Fruit fly (Drosophila melanogaster) whole organism, embryonic: ENCODE results near the gene eIF2Balpha.
A peak's percentile ranks its signal among the peaks of the same experiment; 100 is the strongest.

Source experiments
- Adf1 ChIP-seq: fragments of 200-800 bp; sonication (Bioruptor generic); IDR thresholded peaks from 2 replicates; pipeline ENCODE4 v1.3.6; 2022; ENCODE audit warnings: missing biosample characterization, missing genetic modification characterization
- Atf-2 ChIP-seq: fragments of 200-800 bp; sonication (Bioruptor generic); optimal IDR thresholded peaks from 2 replicates; lab custom pipeline; 2016; ENCODE audit warnings: missing biosample characterization, missing genetic modification characterization
- B-H1 ChIP-seq: fragments of 200-800 bp; sonication (Bioruptor generic); IDR thresholded peaks from 3 replicates; pipeline ENCODE4 v1.3.6; 2022; ENCODE audit warnings: missing biosample characterization, missing genetic modification characterization
- Blimp-1 ChIP-seq: fragments of 200-800 bp; sonication (Bioruptor generic); optimal IDR thresholded peaks from 3 replicates; lab custom pipeline; 2018; ENCODE audit warnings: missing biosample characterization, missing genetic modification characterization, mild to moderate bottlenecking, moderate library complexity, missing genetic modification reagents
- Bteb2 ChIP-seq: fragments of 200-800 bp; sonication (Bioruptor generic); optimal IDR thresholded peaks from 2 replicates; lab custom pipeline; 2016; ENCODE audit warnings: missing biosample characterization, missing genetic modification characterization
- CG10209 ChIP-seq: fragments of 200-800 bp; sonication (Bioruptor generic); optimal IDR thresholded peaks from 3 replicates; lab custom pipeline; 2017; ENCODE audit warnings: missing biosample characterization, mild to moderate bottlenecking, missing genetic modification characterization, missing genetic modification reagents
- CG14710 ChIP-seq: fragments of 200-800 bp; sonication (Bioruptor generic); optimal IDR thresholded peaks from 3 replicates; lab custom pipeline; 2019; ENCODE audit warnings: missing biosample characterization, mild to moderate bottlenecking, missing genetic modification characterization, moderate library complexity
- CG16863 ChIP-seq: fragments of 200-800 bp; sonication (Bioruptor generic); optimal IDR thresholded peaks from 3 replicates; lab custom pipeline; 2016; ENCODE audit warnings: missing biosample characterization, missing genetic modification characterization
- CG17568 ChIP-seq: fragments of 200-800 bp; sonication (Bioruptor generic); optimal IDR thresholded peaks from 2 replicates; lab custom pipeline; 2018; ENCODE audit warnings: missing biosample characterization, mild to moderate bottlenecking, missing genetic modification characterization, moderate library complexity
- CG1792 ChIP-seq: fragments of 200-800 bp; sonication (Bioruptor generic); optimal IDR thresholded peaks from 2 replicates; lab custom pipeline; 2016; ENCODE audit warnings: missing biosample characterization, missing genetic modification characterization
- CG2678 ChIP-seq: fragments of 200-800 bp; sonication (Bioruptor generic); optimal IDR thresholded peaks from 3 replicates; lab custom pipeline; 2019; ENCODE audit warnings: missing biosample characterization, mild to moderate bottlenecking, missing genetic modification characterization, moderate library complexity
- CG2712 ChIP-seq: fragments of 200-800 bp; optimal IDR thresholded peaks from 3 replicates; lab custom pipeline; 2019; ENCODE audit warnings: missing biosample characterization, mild to moderate bottlenecking, missing genetic modification characterization, moderate library complexity
- CG2875 ChIP-seq: fragments of 200-800 bp; sonication (Bioruptor generic); optimal IDR thresholded peaks from 2 replicates; lab custom pipeline; 2017; ENCODE audit warnings: missing biosample characterization, mild to moderate bottlenecking, missing genetic modification characterization, missing genetic modification reagents
- CG30020 ChIP-seq: fragments of 200-800 bp; optimal IDR thresholded peaks from 2 replicates; lab custom pipeline; 2019; ENCODE audit warnings: missing biosample characterization, mild to moderate bottlenecking, missing genetic modification characterization, moderate library complexity
- CG31441 ChIP-seq: fragments of 200-800 bp; sonication (Bioruptor generic); IDR thresholded peaks from 2 replicates; pipeline ENCODE4 v1.3.6; 2022; ENCODE audit warnings: missing biosample characterization, missing genetic modification characterization
- CG3163 ChIP-seq: fragments of 200-800 bp; sonication (Bioruptor generic); optimal IDR thresholded peaks from 3 replicates; lab custom pipeline; 2016; ENCODE audit warnings: missing biosample characterization, missing genetic modification characterization
- CG32767 ChIP-seq: fragments of 200-800 bp; sonication (Bioruptor generic); IDR thresholded peaks from 2 replicates; pipeline ENCODE4 v1.3.6; 2022; ENCODE audit warnings: missing biosample characterization, missing genetic modification characterization
- CG34224 ChIP-seq: fragments of 200-800 bp; sonication (Bioruptor generic); IDR thresholded peaks from 3 replicates; pipeline ENCODE4 v1.3.6; 2022; ENCODE audit warnings: missing biosample characterization, missing genetic modification characterization; ENCODE audit not compliant: partially characterized antibody
- CG3995 ChIP-seq: fragments of 200-800 bp; sonication (Bioruptor generic); optimal IDR thresholded peaks from 3 replicates; lab custom pipeline; 2016; ENCODE audit warnings: missing biosample characterization, missing genetic modification characterization
- CG42726 ChIP-seq: fragments of 200-800 bp; sonication (Bioruptor generic); IDR thresholded peaks from 2 replicates; pipeline ENCODE4 v1.3.6; 2022; ENCODE audit warnings: missing biosample characterization, missing genetic modification characterization; ENCODE audit not compliant: partially characterized antibody
- CG9215 ChIP-seq: fragments of 200-800 bp; sonication (Bioruptor generic); IDR thresholded peaks from 2 replicates; pipeline ENCODE4 v1.3.6; 2022; ENCODE audit warnings: missing biosample characterization, missing genetic modification characterization
- CG9932 ChIP-seq: fragments of 200-800 bp; sonication (Bioruptor generic); IDR thresholded peaks from 2 replicates; pipeline ENCODE4 v1.3.6; 2022; ENCODE audit warnings: missing biosample characterization, missing genetic modification characterization
- Ets65A ChIP-seq: fragments of 200-800 bp; sonication (Bioruptor generic); peaks from one replicate; lab custom pipeline; 2016; ENCODE audit warnings: missing biosample characterization, missing genetic modification characterization
- H15 ChIP-seq: fragments of 200-800 bp; sonication (Bioruptor generic); IDR thresholded peaks from 3 replicates; pipeline ENCODE4 v1.3.6; 2022; ENCODE audit warnings: missing biosample characterization, missing genetic modification characterization
- H2.0 ChIP-seq: fragments of 200-800 bp; sonication (Bioruptor generic); IDR thresholded peaks from 2 replicates; pipeline ENCODE4 v1.3.6; 2022; ENCODE audit warnings: missing biosample characterization, missing genetic modification characterization
- Hr51 ChIP-seq, 2 experiments: fragments of 200-800 bp; sonication (Bioruptor generic); optimal IDR thresholded peaks; 2 replicates in 1 of 2; 3 replicates in 1 of 2; lab custom pipeline; 2016 to 2018; ENCODE audit warnings: missing biosample characterization in 2 of 2, missing genetic modification characterization in 2 of 2, mild to moderate bottlenecking in 1 of 2, moderate library complexity in 1 of 2
- MESR4 ChIP-seq: fragments of 200-800 bp; sonication (Bioruptor generic); optimal IDR thresholded peaks from 2 replicates; lab custom pipeline; 2018; ENCODE audit warnings: missing biosample characterization, mild to moderate bottlenecking, missing genetic modification characterization, moderate library complexity
- Opbp ChIP-seq: fragments of 200-800 bp; sonication (Bioruptor generic); IDR thresholded peaks from 3 replicates; pipeline ENCODE4 v1.3.6; 2022; ENCODE audit warnings: missing biosample characterization, missing genetic modification characterization; ENCODE audit not compliant: partially characterized antibody
- Ptx1 ChIP-seq: fragments of 200-800 bp; sonication (Bioruptor generic); IDR thresholded peaks from 2 replicates; pipeline ENCODE4 v1.3.6; 2022; ENCODE audit warnings: missing biosample characterization, missing genetic modification characterization
- Ssrp ChIP-seq: fragments of 200-800 bp; sonication (Bioruptor generic); optimal IDR thresholded peaks from 2 replicates; lab custom pipeline; 2018; ENCODE audit warnings: missing biosample characterization, mild to moderate bottlenecking, missing genetic modification characterization, moderate library complexity
- YL-1 ChIP-seq: fragments of 200-800 bp; sonication (Bioruptor generic); optimal IDR thresholded peaks from 3 replicates; lab custom pipeline; 2017; ENCODE audit warnings: missing biosample characterization, mild to moderate bottlenecking, missing genetic modification characterization
- ci ChIP-seq: fragments of 200-800 bp; sonication (Bioruptor generic); IDR thresholded peaks from 3 replicates; pipeline ENCODE4 v1.3.6; 2022; ENCODE audit warnings: missing biosample characterization, missing genetic modification characterization
- crc ChIP-seq: fragments of 200-800 bp; sonication (Bioruptor generic); optimal IDR thresholded peaks from 2 replicates; lab custom pipeline; 2016; ENCODE audit warnings: missing biosample characterization, missing genetic modification characterization
- croc ChIP-seq: fragments of 200-800 bp; sonication (Bioruptor generic); conservative IDR thresholded peaks from 3 replicates; pipeline ENCODE4 v1.3.6; 2022; ENCODE audit warnings: missing biosample characterization, missing genetic modification characterization
- fd102C ChIP-seq: fragments of 200-800 bp; sonication (Bioruptor generic); optimal IDR thresholded peaks from 2 replicates; lab custom pipeline; 2018; ENCODE audit warnings: missing biosample characterization, mild to moderate bottlenecking, missing genetic modification characterization, moderate library complexity
- fu2 ChIP-seq: fragments of 200-800 bp; sonication (Bioruptor generic); optimal IDR thresholded peaks from 2 replicates; lab custom pipeline; 2016; ENCODE audit warnings: missing biosample characterization, missing genetic modification characterization
- gce ChIP-seq: fragments of 200-800 bp; sonication (Bioruptor generic); IDR thresholded peaks from 3 replicates; pipeline ENCODE4 v1.3.6; 2022; ENCODE audit warnings: missing biosample characterization, missing genetic modification characterization
- gcm ChIP-seq: fragments of 200-800 bp; sonication (Bioruptor generic); optimal IDR thresholded peaks from 2 replicates; lab custom pipeline; 2019; ENCODE audit warnings: missing biosample characterization, mild to moderate bottlenecking, missing genetic modification characterization, moderate library complexity
- gsb ChIP-seq: fragments of 200-800 bp; sonication (Bioruptor generic); IDR thresholded peaks from 2 replicates; pipeline ENCODE4 v1.3.6; 2022; ENCODE audit warnings: missing biosample characterization, missing genetic modification characterization
- hth ChIP-seq: fragments of >200 bp; optimal IDR thresholded peaks from 2 replicates; lab custom pipeline; 2017; ENCODE audit warnings: inconsistent platforms
- ind ChIP-seq: fragments of 200-800 bp; sonication (Bioruptor generic); optimal IDR thresholded peaks from 3 replicates; lab custom pipeline; 2016; ENCODE audit warnings: missing biosample characterization, missing genetic modification characterization
- jumu ChIP-seq: fragments of 200-800 bp; sonication (Bioruptor generic); optimal IDR thresholded peaks from 3 replicates; lab custom pipeline; 2016; ENCODE audit warnings: missing biosample characterization, missing genetic modification characterization
- nom ChIP-seq: fragments of 200-800 bp; sonication (Bioruptor generic); optimal IDR thresholded peaks from 2 replicates; lab custom pipeline; 2017; ENCODE audit warnings: missing biosample characterization, missing genetic modification characterization, mild to moderate bottlenecking, moderate library complexity, missing genetic modification reagents
- otp ChIP-seq: fragments of 200-800 bp; sonication (Bioruptor generic); IDR thresholded peaks from 3 replicates; pipeline ENCODE4, ENCODE4 v1.3.6; 2022; ENCODE audit warnings: missing biosample characterization, missing genetic modification characterization
- phol ChIP-seq: fragments of 200-800 bp; sonication (Bioruptor generic); optimal IDR thresholded peaks from 3 replicates; lab custom pipeline; 2018; ENCODE audit warnings: missing biosample characterization, mild to moderate bottlenecking, missing genetic modification characterization, moderate library complexity
- prd ChIP-seq, 3 experiments: fragments of >200 bp in 2 of 3; fragments of 200-800 bp in 1 of 3; sonication (Bioruptor generic) in 1 of 3; optimal IDR thresholded peaks in 2 of 3; IDR thresholded peaks in 1 of 3; 2 replicates in 2 of 3; 3 replicates in 1 of 3; pipeline versions ENCODE4 v1.3.6 to Lab custom; 2017 to 2022; ENCODE audit warnings: missing biosample characterization in 1 of 3, missing genetic modification characterization in 1 of 3
- ranshi ChIP-seq: fragments of 200-800 bp; sonication (Bioruptor generic); IDR thresholded peaks from 2 replicates; pipeline ENCODE4 v1.3.6; 2022; ENCODE audit warnings: missing biosample characterization, missing genetic modification characterization
- scrt ChIP-seq: fragments of 200-800 bp; sonication (Bioruptor generic); optimal IDR thresholded peaks from 2 replicates; lab custom pipeline; 2018; ENCODE audit warnings: missing biosample characterization, mild to moderate bottlenecking, missing genetic modification characterization, moderate library complexity
- sens ChIP-seq: fragments of 200-800 bp; sonication (Bioruptor generic); peaks from one replicate; lab custom pipeline; 2016; ENCODE audit warnings: missing biosample characterization, missing genetic modification characterization
- tin ChIP-seq: fragments of 200-800 bp; sonication (Bioruptor generic); optimal IDR thresholded peaks from 3 replicates; lab custom pipeline; 2016; ENCODE audit warnings: missing biosample characterization, missing genetic modification characterization

eIF2Balpha gene

DNA sequence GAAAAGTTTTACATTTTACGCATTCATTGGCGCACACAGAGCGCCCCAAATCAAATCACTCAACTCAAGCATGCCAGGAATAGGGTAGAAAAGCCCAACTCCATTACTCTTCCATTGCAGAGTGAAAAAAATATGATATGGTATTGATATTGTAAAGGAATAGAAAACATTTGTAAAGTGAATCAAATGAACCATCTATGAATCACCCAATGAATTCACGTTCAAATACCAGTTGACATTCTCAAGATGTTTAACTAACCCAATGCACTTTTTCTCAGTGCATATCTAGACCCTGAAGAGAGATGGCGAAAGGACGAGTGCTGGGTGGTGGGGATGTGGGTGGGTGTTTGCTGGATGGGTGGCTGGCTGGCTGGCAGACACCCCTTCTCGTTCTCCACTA is 42.9 kb upstream of the eIF2Balpha start (continued):
- peak; percentile 25; the same call in 1 of the 2 replicates for TF ChIP-seq ranshi (GFP tag; lab: Robert Waterston, UW)
- peak; percentile 5 for TF ChIP-seq CG2712
- TF ChIP-seq phol (tag; lab: Kevin White, UChicago) = peak; percentile 12
- TF ChIP-seq CG9932 (GFP tag; lab: Robert Waterston, UW) = 0 out of 2 replicates have a peak, but pooled peaks have one; percentile 27
- no peak for TF ChIP-seq CG32767
- TF ChIP-seq prd (optimal IDR thresholded peaks at IDR 0.05; lab: Kevin White, UChicago) = no peak
- peak; percentile 22; the same call in 1 of the 3 replicates for TF ChIP-seq prd (GFP tag; IDR thresholded peaks at IDR 0.05; lab: Robert Waterston, UW)
- no peak for TF ChIP-seq hth (lab: Kevin White, UChicago)
- peak; percentile 22 for TF ChIP-seq ind (GFP tag; lab: Kevin White, UChicago)
- peak; percentile 56; the same call in 1 of the 2 replicates for TF ChIP-seq Ptx1 (GFP tag; lab: Robert Waterston, UW)
- peak; percentile 10; the same call in 1 of the 2 replicates for TF ChIP-seq CG31441
- no peak for TF ChIP-seq CG16863 (GFP tag; lab: Kevin White, UChicago)
- TF ChIP-seq jumu = no peak
- TF ChIP-seq sens (GFP tag; lab: Kevin White, UChicago) = peak; percentile 54
- TF ChIP-seq gce (GFP tag; lab: Robert Waterston, UW) = peak; percentile 45; the same call in 1 of the 3 replicates
- no peak for TF ChIP-seq CG30020
- peak; percentile 22 for TF ChIP-seq Blimp-1 (GFP tag; lab: Kevin White, UChicago)
- peak; percentile 32 for TF ChIP-seq scrt (GFP tag; lab: Kevin White, UChicago)
- TF ChIP-seq CG2875 = no peak
- no peak for TF ChIP-seq Atf-2 (GFP tag; lab: Kevin White, UChicago)
- peak; percentile 66 for TF ChIP-seq CG2678 (tag; lab: Kevin White, UChicago)
- TF ChIP-seq croc (GFP tag; lab: Robert Waterston, UW) = 0 out of 3 replicates have a peak, but pooled peaks have one; percentile 17
- no peak for TF ChIP-seq fu2 (GFP tag; lab: Kevin White, UChicago)

DNA sequence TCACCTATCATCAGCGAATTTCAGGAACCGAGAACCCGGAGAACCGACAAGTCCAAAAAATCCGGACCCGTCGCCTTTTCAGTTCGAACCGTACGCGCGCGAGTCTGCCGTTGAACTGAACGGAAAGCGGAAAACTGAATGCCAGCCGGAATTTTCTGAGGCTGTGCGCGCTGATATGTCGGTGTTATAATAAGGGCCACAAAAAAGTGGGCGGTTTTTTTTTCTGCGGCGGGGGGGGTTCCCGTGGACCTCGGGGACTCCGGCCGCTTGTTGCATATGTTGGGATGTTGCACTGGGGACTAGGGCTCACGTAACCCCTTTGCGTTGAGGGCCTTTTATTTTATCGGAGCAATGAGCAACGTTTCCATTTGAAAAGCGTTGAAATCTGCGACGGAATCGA is 33.7 kb upstream of the eIF2Balpha start, which contains the start of gene TkR99D:
TkR99D (minus strand) TSS at position 101 of the 400 bp plus-strand sequence.
- TF ChIP-seq CG9215 (GFP tag; lab: Robert Waterston, UW) (no peak), fd102C (no peak), crc (no peak), gcm (no peak), tin (GFP tag; lab: Kevin White, UChicago) (no peak), Adf1 (GFP tag; lab: Robert Waterston, UW) (no peak), CG42726 (GFP tag; lab: Robert Waterston, UW) (no peak), CG17568 (GFP tag; lab: Kevin White, UChicago) (no peak), Hr51 (GFP tag; optimal IDR thresholded peaks at IDR 0.05; lab: Kevin White, UChicago) (no peak), nom (GFP tag; lab: Kevin White, UChicago) (no peak), scrt (GFP tag; lab: Kevin White, UChicago) (peak; percentile 50), CG3163 (no peak), ranshi (GFP tag; lab: Robert Waterston, UW) (0 out of 2 replicates have a peak, but pooled peaks have one; percentile 4), YL-1 (no peak), CG34224 (GFP tag; lab: Robert Waterston, UW) (no peak), MESR4 (GFP tag; lab: Kevin White, UChicago) (no peak), B-H1 (GFP tag; lab: Robert Waterston, UW) (no peak), H2.0 (no peak), Bteb2 (GFP tag; lab: Kevin White, UChicago) (no peak), ci (GFP tag; lab: Robert Waterston, UW) (0 out of 3 replicates have a peak, but pooled peaks have one; percentile 14), CG10209 (GFP tag; lab: Kevin White, UChicago) (no peak), CG1792 (no peak), H15 (GFP tag; lab: Robert Waterston, UW) (no peak), Ssrp (tag; lab: Kevin White, UChicago) (no peak), CG3995 (GFP tag; lab: Kevin White, UChicago) (no peak), gsb (GFP tag; lab: Robert Waterston, UW) (no peak), CG14710 (tag; lab: Kevin White, UChicago) (no peak), Ets65A (GFP tag; lab: Kevin White, UChicago) (peak; percentile 47), otp (GFP tag; lab: Robert Waterston, UW) (no peak), Opbp (GFP tag; lab: Robert Waterston, UW) (no peak)
